Worm (Caenorhabditis elegans): Measurements from ENCODE around the gene pigq-1.

The pigq-1 gene

ce11 chrIV:11100271-11100670, 46.8 kb downstream of the pigq-1 start, which contains the start of gene str-3:
str-3 (minus strand) TSS chrIV:11100371.
- no peak for TF ChIP-seq ets-7 (tag; optimal IDR thresholded peaks at IDR 0.05)
- TF ChIP-seq hmg-4 (GFP tag; optimal IDR thresholded peaks at IDR 0.05) = no peak
- no peak for TF ChIP-seq ceh-36 (tag; optimal IDR thresholded peaks at IDR 0.05)
- no peak for TF ChIP-seq scrt-1 (GFP tag; IDR thresholded peaks at IDR 0.05)
- TF ChIP-seq ceh-13 (GFP tag; optimal IDR thresholded peaks at IDR 0.05) = no peak
- no peak for TF ChIP-seq B0310.2 (tag; optimal IDR thresholded peaks at IDR 0.05)
- no peak for TF ChIP-seq hnd-1 (tag; optimal IDR thresholded peaks at IDR 0.05)
- no peak for TF ChIP-seq ama-1 (optimal IDR thresholded peaks at IDR 0.05)
- TF ChIP-seq F13C5.2 (tag; optimal IDR thresholded peaks at IDR 0.05) = no peak
- TF ChIP-seq tra-4 (tag; optimal IDR thresholded peaks at IDR 0.05) = no peak

- TF ChIP-seq aly-1 (tag; optimal IDR thresholded peaks at IDR 0.05) (no peak), F13C5.2 (tag; optimal IDR thresholded peaks at IDR 0.05) (no peak), tbx-37 (GFP tag; conservative IDR thresholded peaks at IDR 0.05) (no peak), ets-7 (tag; optimal IDR thresholded peaks at IDR 0.05) (no peak), tbx-11 (GFP tag; IDR thresholded peaks at IDR 0.05) (no peak), scrt-1 (GFP tag; IDR thresholded peaks at IDR 0.05) (no peak), pes-1 (GFP tag; IDR thresholded peaks at IDR 0.05) (no peak), ama-1 (optimal IDR thresholded peaks at IDR 0.05) (no peak), ceh-13 (GFP tag; optimal IDR thresholded peaks at IDR 0.05) (no peak), hmg-4 (GFP tag; optimal IDR thresholded peaks at IDR 0.05) (no peak), hnd-1 (tag; optimal IDR thresholded peaks at IDR 0.05) (no peak), B0310.2 (tag; optimal IDR thresholded peaks at IDR 0.05) (no peak)
Measured at ce11 chrIV:11097795-11098194, 49.3 kb downstream of the pigq-1 start, which contains the start of gene M7.12. M7.12 (minus strand) TSS chrIV:11097982.

Measured in whole organism, early embryonic.